Worm (Caenorhabditis elegans): ENCODE data around the gene sgt-1.

Gene sgt-1

DNA sequence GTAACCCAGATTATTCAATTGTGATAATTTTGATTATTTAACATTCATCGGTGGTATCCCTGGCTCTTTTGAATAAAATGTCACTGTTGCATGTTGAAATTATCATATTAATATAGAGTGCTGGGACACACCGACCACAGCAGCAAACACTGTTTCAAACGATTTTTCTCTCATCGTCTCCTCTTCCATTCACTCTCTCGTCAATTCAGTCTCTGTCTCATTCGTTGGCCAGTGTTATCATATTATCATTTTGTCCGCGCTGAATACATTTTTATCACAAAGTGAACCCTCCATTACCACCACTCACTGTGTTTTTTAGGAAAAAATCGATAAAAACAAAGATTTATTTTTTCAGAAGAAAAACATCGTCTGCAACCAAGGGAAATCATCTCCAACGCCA lies 46.5 kb downstream of the sgt-1 start:
- TF ChIP-seq pha-4 (tag; optimal IDR thresholded peaks at IDR 0.05) (no peak), hlh-1 (tag; optimal IDR thresholded peaks at IDR 0.05) (no peak), lin-32 (GFP tag; optimal IDR thresholded peaks at IDR 0.05) (no peak), nhr-76 (tag; optimal IDR thresholded peaks at IDR 0.05) (no peak), ces-1 (GFP tag; optimal IDR thresholded peaks at IDR 0.05) (no peak), elt-3 (tag; optimal IDR thresholded peaks at IDR 0.05) (no peak), drap-1 (GFP tag; optimal IDR thresholded peaks at IDR 0.05) (no peak)

DNA sequence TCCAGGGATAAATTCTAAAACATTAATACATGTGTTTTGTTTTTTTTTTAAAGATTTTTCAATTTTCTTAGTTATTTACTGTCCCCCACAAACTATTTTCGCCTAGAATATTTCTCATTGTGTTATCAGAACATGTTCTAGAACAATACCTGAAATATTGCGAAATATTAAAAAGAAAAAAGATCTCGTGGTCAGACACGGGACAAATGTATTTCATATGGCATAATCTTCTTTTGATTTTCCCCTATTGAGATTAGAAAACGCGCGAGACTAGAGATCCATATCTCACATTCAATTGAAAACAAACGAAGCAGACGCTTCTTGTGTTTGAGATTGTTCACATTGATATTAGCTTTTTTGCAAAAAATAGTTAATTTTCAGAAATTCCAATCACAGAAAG lies 47.5 kb downstream of the sgt-1 start:
- TF ChIP-seq elt-1 (tag; optimal IDR thresholded peaks at IDR 0.05; ENCODE audit: borderline replicate concordance, insufficient read depth), result peak; percentile 65
- TF ChIP-seq cnd-1 (tag; optimal IDR thresholded peaks at IDR 0.05), result no peak

DNA sequence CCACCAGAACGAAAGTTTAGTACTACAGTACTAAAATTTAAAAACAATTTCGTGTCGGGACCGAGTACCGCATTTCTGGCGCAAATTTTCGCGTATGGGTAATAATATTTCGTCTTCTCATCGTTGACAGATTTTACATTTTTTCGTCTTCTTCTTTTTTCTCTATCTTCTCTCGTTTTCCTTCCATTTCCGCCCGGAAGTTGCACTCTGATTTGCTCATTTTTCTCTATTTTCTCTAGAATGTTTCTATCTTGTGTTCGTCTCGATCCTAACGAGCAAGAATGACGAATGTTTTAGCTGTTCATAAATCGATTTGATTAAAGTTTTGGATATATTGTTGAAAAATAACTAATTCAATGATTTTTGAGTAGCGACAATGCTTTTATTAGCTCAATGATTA lies 48.1 kb downstream of the sgt-1 start:
- TF ChIP-seq sem-2 (GFP tag; optimal IDR thresholded peaks at IDR 0.05) (no peak), unc-120 (tag; optimal IDR thresholded peaks at IDR 0.05; ENCODE audit: poor library complexity, severe bottlenecking) (peak; percentile 5)

DNA sequence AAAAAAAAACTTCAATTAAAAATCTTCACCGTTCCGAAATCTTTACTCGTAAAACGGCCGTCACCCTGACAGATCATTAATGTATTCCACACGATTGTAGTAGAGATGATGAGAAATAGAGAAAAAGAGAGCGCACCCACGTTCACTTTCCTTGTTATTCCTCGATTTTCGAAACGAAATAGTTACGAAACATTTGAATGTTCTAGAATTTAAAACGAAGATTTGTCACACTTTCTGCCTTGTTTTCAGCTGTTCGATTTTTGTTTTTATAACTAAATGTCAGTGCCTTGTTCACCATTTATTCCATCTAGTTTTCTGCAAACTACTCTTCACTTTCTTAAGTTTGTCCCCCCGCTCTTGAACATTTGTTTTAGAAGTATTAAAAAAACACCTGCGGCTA lies 48.8 kb downstream of the sgt-1 start:
- no peak for TF ChIP-seq nhr-28 (tag; optimal IDR thresholded peaks at IDR 0.05)
- TF ChIP-seq nhr-237 (tag; optimal IDR thresholded peaks at IDR 0.05), result no peak
- TF ChIP-seq ceh-83 (GFP tag; optimal IDR thresholded peaks at IDR 0.05), result no peak
- TF ChIP-seq zip-8 (tag; optimal IDR thresholded peaks at IDR 0.05), result no peak
- TF ChIP-seq hlh-1 (tag; optimal IDR thresholded peaks at IDR 0.05), result no peak
- no peak for TF ChIP-seq nhr-12 (tag; optimal IDR thresholded peaks at IDR 0.05)
- no peak for TF ChIP-seq unc-39 (tag; optimal IDR thresholded peaks at IDR 0.05)
- TF ChIP-seq ztf-11 (tag; optimal IDR thresholded peaks at IDR 0.05), result no peak
- TF ChIP-seq lin-13 (tag; optimal IDR thresholded peaks at IDR 0.05), result no peak
- TF ChIP-seq sem-2 (GFP tag; optimal IDR thresholded peaks at IDR 0.05), result no peak
- TF ChIP-seq mep-1 (tag; optimal IDR thresholded peaks at IDR 0.05), result no peak
- TF ChIP-seq elt-3 (tag; optimal IDR thresholded peaks at IDR 0.05), result no peak
- TF ChIP-seq mab-5 (tag; optimal IDR thresholded peaks at IDR 0.05), result no peak
- TF ChIP-seq M03D4.4 (tag; optimal IDR thresholded peaks at IDR 0.05), result no peak
- TF ChIP-seq mls-2 (tag; optimal IDR thresholded peaks at IDR 0.05), result no peak
- TF ChIP-seq tbx-8 (GFP tag; optimal IDR thresholded peaks at IDR 0.05), result no peak
- TF ChIP-seq pha-4 (tag; optimal IDR thresholded peaks at IDR 0.05), result no peak
